Worm (Caenorhabditis elegans) whole organism, late embryonic: ENCODE data around the gene M70.1.
A peak's percentile ranks its signal among the peaks of the same experiment; 100 is the strongest.
"Not testable (repeated sequence)": the region's sequence is repeated elsewhere in the genome, so short reads cannot be mapped to it uniquely, and the experiment has no call there.

Experiments
- C38D4.7 ChIP-seq: fragments of 200-800 bp; sonication (Bioruptor generic); optimal IDR thresholded peaks from 2 replicates; lab custom pipeline; 2018; ENCODE audit warnings: mild to moderate bottlenecking, missing genetic modification characterization, moderate library complexity, missing compliant biosample characterization
- F13H6.1 ChIP-seq: sonication (generic microtip); optimal IDR thresholded peaks from 2 replicates; lab custom pipeline; 2016; ENCODE audit warnings: missing genetic modification characterization, missing compliant biosample characterization
- K02D7.2 ChIP-seq: sonication (generic microtip); optimal IDR thresholded peaks from 2 replicates; lab custom pipeline; 2017; ENCODE audit warnings: mild to moderate bottlenecking, missing genetic modification characterization, missing compliant biosample characterization
- K09A11.1 ChIP-seq: sonication (generic microtip); optimal IDR thresholded peaks from 2 replicates; lab custom pipeline; 2017; ENCODE audit warnings: antibody characterized with exemption, mild to moderate bottlenecking, missing genetic modification characterization, missing compliant biosample characterization; ENCODE audit not compliant: insufficient read depth
- T23F11.4 ChIP-seq: fragments of 200-800 bp; sonication (Bioruptor generic); optimal IDR thresholded peaks from 2 replicates; lab custom pipeline; 2018; ENCODE audit warnings: mild to moderate bottlenecking, missing genetic modification characterization, missing compliant biosample characterization
- ama-1 ChIP-seq: fragments of 150-350 bp; optimal IDR thresholded peaks from 2 replicates; lab custom pipeline; 2014
- ceh-2 ChIP-seq: sonication (generic microtip); optimal IDR thresholded peaks from 2 replicates; lab custom pipeline; 2016; ENCODE audit warnings: missing genotype, missing genetic modification characterization, missing compliant biosample characterization
- ceh-24 ChIP-seq: sonication (generic microtip); optimal IDR thresholded peaks from 2 replicates; lab custom pipeline; 2016; ENCODE audit warnings: mild to moderate bottlenecking, missing genetic modification characterization, missing compliant biosample characterization
- ceh-34 ChIP-seq: sonication (generic microtip); optimal IDR thresholded peaks from 2 replicates; lab custom pipeline; 2016; ENCODE audit warnings: mild to moderate bottlenecking, missing genetic modification characterization, missing compliant biosample characterization
- ceh-45 ChIP-seq: fragments of 200-800 bp; sonication (Bioruptor generic); IDR thresholded peaks from 2 replicates; pipeline ENCODE4 v1.3.6; 2022; ENCODE audit warnings: missing genetic modification reagents, missing genetic modification characterization, missing compliant biosample characterization
- ceh-48 ChIP-seq: sonication (generic microtip); optimal IDR thresholded peaks from 2 replicates; lab custom pipeline; 2016; ENCODE audit warnings: missing genetic modification characterization, inconsistent platforms, missing compliant biosample characterization
- ceh-9 ChIP-seq: sonication (generic microtip); optimal IDR thresholded peaks from 2 replicates; lab custom pipeline; 2016; ENCODE audit warnings: mild to moderate bottlenecking, missing genetic modification characterization, inconsistent platforms, missing compliant biosample characterization
- elt-2 ChIP-seq: sonication (generic microtip); optimal IDR thresholded peaks from 2 replicates; lab custom pipeline; 2016; ENCODE audit warnings: missing genetic modification reagents, missing genetic modification characterization, missing compliant biosample characterization
- ets-4 ChIP-seq: sonication (generic microtip); optimal IDR thresholded peaks from 2 replicates; lab custom pipeline; 2016; ENCODE audit warnings: missing genetic modification characterization, missing compliant biosample characterization
- eyg-1 ChIP-seq: sonication (generic microtip); optimal IDR thresholded peaks from 2 replicates; lab custom pipeline; 2016; ENCODE audit warnings: missing genotype, missing genetic modification characterization, missing compliant biosample characterization
- fax-1 ChIP-seq: sonication (generic microtip); optimal IDR thresholded peaks from 2 replicates; lab custom pipeline; 2016; ENCODE audit warnings: missing genotype, missing genetic modification characterization, missing compliant biosample characterization
- fkh-10 ChIP-seq: fragments of 150-350 bp; optimal IDR thresholded peaks from 2 replicates; lab custom pipeline; 2014; ENCODE audit warnings: missing biosample characterization, missing genetic modification reagents, missing genetic modification characterization
- hlh-13 ChIP-seq: fragments of 200-800 bp; sonication (Bioruptor generic); optimal IDR thresholded peaks from 2 replicates; lab custom pipeline; 2018; ENCODE audit warnings: mild to moderate bottlenecking, missing genetic modification characterization, missing compliant biosample characterization
- hlh-30 ChIP-seq: sonication (generic microtip); optimal IDR thresholded peaks from 2 replicates; lab custom pipeline; 2017; ENCODE audit warnings: antibody characterized with exemption, missing genetic modification characterization, missing compliant biosample characterization; ENCODE audit not compliant: insufficient read depth
- madf-2 ChIP-seq: sonication (generic microtip); optimal IDR thresholded peaks from 2 replicates; lab custom pipeline; 2017; ENCODE audit warnings: missing genetic modification characterization, missing compliant biosample characterization
- mec-3 ChIP-seq: sonication (generic microtip); optimal IDR thresholded peaks from 2 replicates; lab custom pipeline; 2016; ENCODE audit warnings: borderline replicate concordance, missing genetic modification characterization, missing compliant biosample characterization
- nfya-1 ChIP-seq: sonication (generic microtip); optimal IDR thresholded peaks from 2 replicates; lab custom pipeline; 2017; ENCODE audit warnings: missing genetic modification characterization, mild to moderate bottlenecking, missing compliant biosample characterization, antibody characterized with exemption, moderate library complexity
- nhr-11 ChIP-seq: fragments of 150-350 bp; optimal IDR thresholded peaks from 2 replicates; lab custom pipeline; 2014; ENCODE audit warnings: missing biosample characterization, missing genetic modification characterization
- nhr-232 ChIP-seq: sonication (generic microtip); optimal IDR thresholded peaks from 2 replicates; lab custom pipeline; 2016; ENCODE audit warnings: missing genetic modification characterization, missing compliant biosample characterization
- npax-4 ChIP-seq: sonication (generic microtip); optimal IDR thresholded peaks from 2 replicates; lab custom pipeline; 2016; ENCODE audit warnings: missing genetic modification characterization, missing compliant biosample characterization
- odd-2 ChIP-seq: sonication (generic microtip); optimal IDR thresholded peaks from 2 replicates; lab custom pipeline; 2017; ENCODE audit warnings: antibody characterized with exemption, mild to moderate bottlenecking, missing genetic modification characterization, missing compliant biosample characterization
- pha-2 ChIP-seq: sonication (generic microtip); optimal IDR thresholded peaks from 2 replicates; lab custom pipeline; 2017; ENCODE audit warnings: mild to moderate bottlenecking, missing genetic modification characterization, missing compliant biosample characterization
- pha-4 ChIP-seq: fragments of 150-350 bp; optimal IDR thresholded peaks from 2 replicates; lab custom pipeline; 2018; ENCODE audit warnings: missing biosample characterization, missing genetic modification reagents, missing genetic modification characterization
- pqm-1 ChIP-seq: sonication (generic microtip); optimal IDR thresholded peaks from 2 replicates; lab custom pipeline; 2016; ENCODE audit warnings: missing genetic modification characterization, missing compliant biosample characterization
- sdc-2 ChIP-seq: sonication (generic microtip); optimal IDR thresholded peaks from 2 replicates; lab custom pipeline; 2016; ENCODE audit warnings: missing genotype, missing genetic modification characterization, missing compliant biosample characterization
- sox-2 ChIP-seq: fragments of 200-800 bp; sonication (Bioruptor generic); IDR thresholded peaks from 2 replicates; pipeline ENCODE4 v1.3.6; 2022; ENCODE audit warnings: missing genetic modification reagents, missing genetic modification characterization, missing compliant biosample characterization
- sox-4 ChIP-seq: sonication (generic microtip); optimal IDR thresholded peaks from 2 replicates; lab custom pipeline; 2017; ENCODE audit warnings: mild to moderate bottlenecking, missing genetic modification characterization, inconsistent platforms, missing compliant biosample characterization
- syd-9 ChIP-seq: sonication (generic microtip); optimal IDR thresholded peaks from 2 replicates; lab custom pipeline; 2016; ENCODE audit warnings: mild to moderate bottlenecking, missing genetic modification characterization, moderate library complexity, missing compliant biosample characterization
- tbx-7 ChIP-seq: sonication (generic microtip); optimal IDR thresholded peaks from 2 replicates; lab custom pipeline; 2016; ENCODE audit warnings: missing genotype, missing genetic modification characterization, missing compliant biosample characterization
- unc-55 ChIP-seq: sonication (generic microtip); optimal IDR thresholded peaks from 2 replicates; lab custom pipeline; 2017; ENCODE audit warnings: missing biosample characterization, missing genetic modification reagents, missing genetic modification characterization
- unc-86 ChIP-seq: sonication (generic microtip); optimal IDR thresholded peaks from 2 replicates; lab custom pipeline; 2016; ENCODE audit warnings: missing genetic modification characterization, missing compliant biosample characterization

Gene M70.1

DNA sequence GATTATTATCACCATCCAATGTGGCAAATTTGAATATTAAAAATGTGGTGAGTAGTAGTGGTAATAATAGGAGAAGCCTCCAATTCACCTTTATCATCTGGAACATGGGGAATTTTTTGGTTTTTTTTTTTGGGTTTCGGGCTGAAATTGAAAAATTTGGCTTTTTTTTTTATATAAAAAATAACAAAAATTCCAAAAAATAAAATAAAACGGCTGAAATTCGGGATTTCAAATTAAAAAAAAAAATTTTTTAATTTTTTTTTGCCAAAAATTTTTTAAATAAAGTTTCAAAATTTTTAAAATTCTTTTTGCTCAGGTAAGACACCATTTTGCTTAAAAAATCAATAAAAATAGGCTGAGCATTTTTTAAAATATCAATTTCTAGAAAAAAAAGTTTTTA, 17.9 kb downstream of the M70.1 start, which contains the start of gene famp-1:
famp-1 (minus strand) TSS at position 101 of the 400 bp plus-strand sequence.
- TF ChIP-seq F13H6.1 (no peak), odd-2 (no peak), ceh-45 (GFP tag; lab: Robert Waterston, UW) (no peak), pha-4 (tag; lab: Kevin White, UChicago) (no peak), elt-2 (tag; lab: Kevin White, UChicago) (no peak), npax-4 (tag; lab: Kevin White, UChicago) (no peak), nhr-11 (tag; lab: Kevin White, UChicago) (no peak)
- TF ChIP-seq, all 69 proteins: peak for 0

DNA sequence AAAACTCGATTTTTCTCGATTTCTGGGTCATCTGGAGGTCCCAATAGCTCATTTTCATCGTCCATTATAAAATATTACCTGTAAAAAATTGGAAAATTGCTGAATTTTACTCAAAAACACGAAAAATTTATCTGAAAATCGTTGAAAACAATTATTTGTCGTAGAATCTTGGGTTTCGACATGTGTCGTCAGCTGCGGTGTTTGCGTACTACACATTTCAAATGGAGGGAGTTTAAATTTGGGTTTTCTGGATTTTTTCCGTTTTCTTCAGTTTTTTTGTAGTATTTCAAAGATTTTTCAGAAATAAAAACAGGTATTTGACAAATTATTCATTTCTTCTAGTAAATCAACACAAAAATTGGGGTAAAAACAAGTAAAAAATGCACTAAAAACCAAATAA, 29.9 kb downstream of the M70.1 start, which contains the start of gene M70.5:
M70.5 (minus strand) TSS at position 78 of the 400 bp plus-strand sequence.
- not testable (repeated sequence) for TF ChIP-seq pqm-1 (tag; lab: Kevin White, UChicago); hlh-13 (GFP tag; lab: Kevin White, UChicago); ceh-48

DNA sequence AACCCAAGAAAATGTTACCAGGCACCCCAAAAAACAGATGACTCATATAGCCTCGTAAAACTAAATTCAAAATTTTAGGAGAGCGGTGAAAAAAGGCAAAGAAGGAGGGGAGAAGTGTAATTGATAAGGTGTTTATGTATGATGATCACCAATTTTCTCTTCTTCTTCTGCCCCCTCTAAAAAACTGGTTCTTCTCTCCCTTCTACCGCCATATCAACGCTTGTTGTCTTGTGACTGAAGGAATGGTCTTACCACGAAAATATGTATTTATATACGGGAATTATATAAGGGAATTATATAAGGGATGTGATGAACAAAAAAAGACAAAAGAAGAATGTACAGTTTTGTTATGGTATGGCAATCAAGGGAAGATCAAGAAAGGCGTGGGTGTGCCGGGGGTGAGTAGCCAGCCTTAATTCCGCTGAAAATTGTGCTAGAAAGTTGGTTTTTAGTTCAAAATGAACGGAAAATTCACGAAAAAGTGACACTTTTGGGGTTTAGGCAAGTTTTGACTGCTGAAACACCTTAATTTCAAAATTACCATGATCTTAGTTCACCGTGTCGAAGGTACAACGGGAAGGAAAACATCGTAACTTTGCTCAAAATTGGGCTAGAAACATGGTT, 35.8 kb downstream of the M70.1 start:
- no peak for TF ChIP-seq nfya-1 (tag; lab: Kevin White, UChicago)
- no peak for TF ChIP-seq ceh-34 (tag; lab: Kevin White, UChicago)
- no peak for TF ChIP-seq madf-2 (tag; lab: Kevin White, UChicago)
- no peak for TF ChIP-seq C38D4.7 (GFP tag; lab: Kevin White, UChicago)
- TF ChIP-seq sox-2 (GFP tag; lab: Robert Waterston, UW): no peak
- TF ChIP-seq tbx-7 (tag; lab: Kevin White, UChicago): no peak
- TF ChIP-seq fkh-10 (GFP tag; lab: Kevin White, UChicago): no peak
- no peak for TF ChIP-seq F13H6.1
- TF ChIP-seq elt-2 (tag; lab: Kevin White, UChicago): no peak
- TF ChIP-seq odd-2: no peak

DNA sequence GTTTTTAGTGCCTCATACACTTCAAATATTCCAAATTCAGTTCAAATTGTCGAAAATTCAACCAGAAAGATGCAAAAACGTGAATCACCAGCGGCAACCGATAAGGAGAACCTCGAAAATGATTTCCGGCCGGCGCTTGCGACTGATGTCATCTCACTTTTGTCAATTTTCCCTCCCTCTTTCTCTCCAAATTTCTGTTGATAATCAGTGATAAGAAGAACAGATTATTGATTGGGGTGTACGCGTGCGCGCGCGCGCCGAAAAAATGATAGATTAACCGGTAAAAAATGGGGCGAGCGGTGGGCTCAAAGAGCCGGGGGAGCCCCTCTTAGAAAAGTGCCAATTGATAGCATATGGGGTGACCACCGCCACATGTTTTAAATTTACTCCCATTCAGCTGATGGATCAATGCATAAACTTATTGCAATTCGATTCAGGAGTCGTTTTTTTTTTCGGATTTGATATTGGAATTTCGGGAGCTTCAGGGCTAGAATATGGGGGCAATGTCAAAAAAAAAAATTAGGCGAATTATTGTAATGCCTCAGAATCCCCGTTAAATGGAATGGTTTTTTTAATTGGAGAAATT, 38.9 kb downstream of the M70.1 start:
- TF ChIP-seq K02D7.2 (tag; lab: Kevin White, UChicago) (no peak), unc-86 (tag; lab: Kevin White, UChicago) (no peak), elt-2 (tag; lab: Kevin White, UChicago) (peak; percentile 45)
- TF ChIP-seq, all 69 proteins: peak for 1

DNA sequence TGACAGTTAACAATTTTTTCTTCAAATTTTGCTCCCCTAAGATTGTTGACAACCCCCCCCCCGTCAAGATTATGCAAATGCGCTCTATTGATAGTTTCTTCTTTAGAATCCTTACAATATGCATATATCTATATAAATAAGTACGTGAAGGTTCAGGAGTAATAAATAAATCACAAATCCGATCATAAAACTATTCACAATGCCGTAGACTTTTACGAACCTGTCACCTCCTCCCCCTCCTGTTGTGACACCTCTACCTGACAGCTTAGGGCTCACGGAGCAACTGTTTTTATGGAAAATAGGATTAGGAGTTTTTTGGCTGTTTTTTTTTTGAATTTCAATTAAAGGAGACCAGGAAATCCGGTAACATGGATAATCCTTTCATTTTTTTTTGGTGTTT, 46.5 kb downstream of the M70.1 start:
- no peak for TF ChIP-seq odd-2
- TF ChIP-seq ceh-2 (tag; lab: Kevin White, UChicago): no peak
- no peak for TF ChIP-seq sdc-2 (tag; lab: Kevin White, UChicago)
- TF ChIP-seq T23F11.4 (GFP tag; lab: Kevin White, UChicago): no peak

DNA sequence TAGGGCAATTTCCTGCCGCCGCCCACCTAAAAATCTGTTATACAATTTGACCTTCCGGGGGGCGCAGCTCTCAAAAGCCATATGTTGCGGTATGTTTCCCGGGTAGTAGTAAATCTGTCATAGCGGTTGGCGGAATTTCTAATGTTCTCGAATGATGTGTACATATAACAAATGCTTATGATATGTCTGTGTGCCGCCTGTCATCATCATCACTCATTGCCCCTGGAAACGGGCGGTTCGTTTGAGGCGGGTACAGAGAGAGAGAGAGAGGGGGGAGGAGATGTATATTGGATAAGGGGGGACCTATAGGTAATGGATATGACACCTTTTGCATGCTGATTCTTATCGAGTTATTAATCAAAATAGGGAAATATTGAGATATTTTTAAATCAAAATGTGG, 51.0 kb downstream of the M70.1 start:
- TF ChIP-seq unc-55 (GFP tag; lab: Kevin White, UChicago) (peak; percentile 61), sox-2 (GFP tag; lab: Robert Waterston, UW) (no peak)

DNA sequence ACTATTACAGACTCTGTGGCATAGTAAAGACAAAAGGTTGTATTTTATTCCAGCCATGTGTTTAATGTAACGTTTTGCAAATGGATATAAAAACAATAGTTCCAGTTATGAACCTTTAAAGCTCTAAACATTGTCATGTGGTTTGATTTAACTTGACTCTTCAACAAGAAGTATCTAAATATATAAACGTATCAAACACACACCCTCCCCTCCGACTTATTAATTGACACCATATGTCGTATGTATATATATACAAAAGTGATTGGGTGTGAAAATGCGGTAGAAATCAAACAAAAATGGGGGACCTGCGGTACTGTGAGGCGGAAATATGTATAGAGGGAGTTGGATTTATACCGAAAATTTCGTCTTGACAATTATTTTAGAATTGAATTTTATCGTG, 52.7 kb downstream of the M70.1 start:
- TF ChIP-seq ceh-24 (tag; lab: Kevin White, UChicago): no peak
- TF ChIP-seq eyg-1 (tag; lab: Kevin White, UChicago): no peak
- TF ChIP-seq ets-4 (tag; lab: Kevin White, UChicago): no peak
- TF ChIP-seq K09A11.1 (tag; lab: Kevin White, UChicago): no peak
- no peak for TF ChIP-seq hlh-30 (tag; lab: Kevin White, UChicago)
- no peak for TF ChIP-seq syd-9 (tag; lab: Kevin White, UChicago)
- no peak for TF ChIP-seq pha-2 (tag; lab: Kevin White, UChicago)
- TF ChIP-seq mec-3 (tag; lab: Kevin White, UChicago): no peak
- TF ChIP-seq ceh-45 (GFP tag; lab: Robert Waterston, UW): no peak
- TF ChIP-seq nhr-232 (tag; lab: Kevin White, UChicago): no peak
- TF ChIP-seq pha-4 (tag; lab: Kevin White, UChicago): no peak
- TF ChIP-seq madf-2 (tag; lab: Kevin White, UChicago): no peak
- TF ChIP-seq ceh-9 (tag; lab: Kevin White, UChicago): no peak
- no peak for TF ChIP-seq fax-1 (tag; lab: Kevin White, UChicago)
- TF ChIP-seq elt-2 (tag; lab: Kevin White, UChicago): no peak
- TF ChIP-seq ama-1 (lab: Kevin White, UChicago): no peak
- no peak for TF ChIP-seq sox-4 (tag; lab: Kevin White, UChicago)
